Fruit fly (Drosophila melanogaster) whole organism, embryonic: ENCODE data around the gene CG43880.

Experiments
- Adf1 ChIP-seq: fragments of 200-800 bp; sonication (Bioruptor generic); IDR thresholded peaks from 2 replicates; pipeline ENCODE4 v1.3.6; 2022; ENCODE audit warnings: missing biosample characterization, missing genetic modification characterization
- BEAF-32 ChIP-seq: fragments of 200-800 bp; sonication (Bioruptor generic); optimal IDR thresholded peaks from 3 replicates; lab custom pipeline; 2017; ENCODE audit warnings: missing biosample characterization, missing genetic modification characterization, mild to moderate bottlenecking, moderate library complexity, missing genetic modification reagents
- Blimp-1 ChIP-seq: fragments of 200-800 bp; sonication (Bioruptor generic); optimal IDR thresholded peaks from 3 replicates; lab custom pipeline; 2018; ENCODE audit warnings: missing biosample characterization, missing genetic modification characterization, mild to moderate bottlenecking, moderate library complexity, missing genetic modification reagents
- CG11456 ChIP-seq: fragments of 200-800 bp; sonication (Bioruptor generic); IDR thresholded peaks from 3 replicates; pipeline ENCODE4 v1.3.6; 2022; ENCODE audit warnings: missing biosample characterization, missing genetic modification characterization
- CG11696 ChIP-seq: fragments of 200-800 bp; sonication (Bioruptor generic); IDR thresholded peaks from 2 replicates; pipeline ENCODE4 v1.3.6; 2022; ENCODE audit warnings: missing biosample characterization, missing genetic modification characterization
- CG12744 ChIP-seq: fragments of 200-800 bp; sonication (Bioruptor generic); optimal IDR thresholded peaks from 2 replicates; lab custom pipeline; 2016; ENCODE audit warnings: missing biosample characterization, missing genetic modification characterization
- CG14441 ChIP-seq: fragments of 200-800 bp; sonication (Bioruptor generic); IDR thresholded peaks from 2 replicates; pipeline ENCODE4 v1.3.6; 2022; ENCODE audit warnings: missing biosample characterization, missing genetic modification characterization
- CG15696 ChIP-seq: fragments of 200-800 bp; sonication (Bioruptor generic); optimal IDR thresholded peaks from 2 replicates; lab custom pipeline; 2019; ENCODE audit warnings: missing biosample characterization, mild to moderate bottlenecking, missing genetic modification characterization, moderate library complexity
- CG1603 ChIP-seq: fragments of 200-800 bp; sonication (Bioruptor generic); optimal IDR thresholded peaks from 2 replicates; lab custom pipeline; 2019; ENCODE audit warnings: missing biosample characterization, mild to moderate bottlenecking, missing genetic modification characterization, moderate library complexity
- CG17186 ChIP-seq: fragments of 200-800 bp; sonication (Bioruptor generic); optimal IDR thresholded peaks from 3 replicates; lab custom pipeline; 2017; ENCODE audit warnings: missing biosample characterization, missing genetic modification reagents, missing genetic modification characterization
- CG17328 ChIP-seq: fragments of 200-800 bp; sonication (Bioruptor generic); IDR thresholded peaks from 2 replicates; pipeline ENCODE4 v1.3.6; 2022; ENCODE audit warnings: missing biosample characterization, missing genetic modification characterization
- CG17385 ChIP-seq: fragments of 200-800 bp; sonication (Bioruptor generic); optimal IDR thresholded peaks from 3 replicates; lab custom pipeline; 2018; ENCODE audit warnings: missing biosample characterization, mild to moderate bottlenecking, missing genetic modification characterization
- CG2199 ChIP-seq: fragments of 200-800 bp; sonication (Bioruptor generic); IDR thresholded peaks from 3 replicates; pipeline ENCODE4 v1.3.6; 2022; ENCODE audit warnings: missing biosample characterization, missing genetic modification characterization
- CG2712 ChIP-seq: fragments of 200-800 bp; optimal IDR thresholded peaks from 3 replicates; lab custom pipeline; 2019; ENCODE audit warnings: missing biosample characterization, mild to moderate bottlenecking, missing genetic modification characterization, moderate library complexity
- CG30020 ChIP-seq: fragments of 200-800 bp; optimal IDR thresholded peaks from 2 replicates; lab custom pipeline; 2019; ENCODE audit warnings: missing biosample characterization, mild to moderate bottlenecking, missing genetic modification characterization, moderate library complexity
- CG31441 ChIP-seq: fragments of 200-800 bp; sonication (Bioruptor generic); IDR thresholded peaks from 2 replicates; pipeline ENCODE4 v1.3.6; 2022; ENCODE audit warnings: missing biosample characterization, missing genetic modification characterization
- CG32772 ChIP-seq: fragments of 200-800 bp; sonication (Bioruptor generic); IDR thresholded peaks from 2 replicates; pipeline ENCODE4 v1.3.6; 2022; ENCODE audit warnings: missing biosample characterization, missing genetic modification characterization
- CG4404 ChIP-seq: fragments of 200-800 bp; sonication (Bioruptor generic); IDR thresholded peaks from 2 replicates; pipeline ENCODE4 v1.3.6; 2022; ENCODE audit warnings: missing biosample characterization, missing genetic modification characterization
- CG5953 ChIP-seq: fragments of 200-800 bp; sonication (Bioruptor generic); IDR thresholded peaks from 2 replicates; pipeline ENCODE4 v1.3.6; 2022; ENCODE audit warnings: missing biosample characterization, missing genetic modification characterization
- CG7928 ChIP-seq: fragments of 200-800 bp; sonication (Bioruptor generic); optimal IDR thresholded peaks from 2 replicates; lab custom pipeline; 2017; ENCODE audit warnings: missing biosample characterization, mild to moderate bottlenecking, missing genetic modification characterization
- Chrac-16 ChIP-seq: fragments of 200-800 bp; sonication (Bioruptor generic); optimal IDR thresholded peaks from 3 replicates; lab custom pipeline; 2016; ENCODE audit warnings: missing biosample characterization, missing genetic modification characterization
- CrebB ChIP-seq: fragments of 200-800 bp; sonication (Bioruptor generic); optimal IDR thresholded peaks from 3 replicates; lab custom pipeline; 2018; ENCODE audit warnings: missing biosample characterization, mild to moderate bottlenecking, missing genetic modification characterization
- D ChIP-seq, 2 experiments: fragments of 200-800 bp in 1 of 2; fragments of >200 bp in 1 of 2; sonication (Bioruptor generic) in 1 of 2; optimal IDR thresholded peaks; 2 replicates in 1 of 2; 3 replicates in 1 of 2; lab custom pipeline; 2017; ENCODE audit warnings: mild to moderate bottlenecking in 1 of 2, missing biosample characterization in 1 of 2, missing genetic modification characterization in 1 of 2, missing genetic modification reagents in 1 of 2
- Dfd ChIP-seq, 2 experiments: fragments of >200 bp; optimal IDR thresholded peaks; 2 replicates each; lab custom pipeline; 2017; ENCODE audit warnings: missing biosample characterization in 2 of 2, missing genetic modification characterization in 2 of 2
- Dp ChIP-seq: fragments of 200-800 bp; sonication (Bioruptor generic); optimal IDR thresholded peaks from 2 replicates; lab custom pipeline; 2018; ENCODE audit warnings: missing biosample characterization, mild to moderate bottlenecking, missing genetic modification characterization, moderate library complexity
- Ets97D ChIP-seq: fragments of 200-800 bp; sonication (Bioruptor generic); optimal IDR thresholded peaks from 3 replicates; lab custom pipeline; 2016; ENCODE audit warnings: missing biosample characterization, missing genetic modification characterization
- H2.0 ChIP-seq: fragments of 200-800 bp; sonication (Bioruptor generic); IDR thresholded peaks from 2 replicates; pipeline ENCODE4 v1.3.6; 2022; ENCODE audit warnings: missing biosample characterization, missing genetic modification characterization
- Hr51 ChIP-seq, 2 experiments: fragments of 200-800 bp; sonication (Bioruptor generic); optimal IDR thresholded peaks; 2 replicates in 1 of 2; 3 replicates in 1 of 2; lab custom pipeline; 2016 to 2018; ENCODE audit warnings: missing biosample characterization in 2 of 2, missing genetic modification characterization in 2 of 2, mild to moderate bottlenecking in 1 of 2, moderate library complexity in 1 of 2
- Med ChIP-seq: fragments of 200-800 bp; sonication (Bioruptor generic); peaks from one replicate; lab custom pipeline; 2016; ENCODE audit warnings: missing biosample characterization, missing genetic modification characterization, mild to moderate bottlenecking, inconsistent platforms, moderate library complexity
- NFAT ChIP-seq: fragments of 200-800 bp; sonication (Bioruptor generic); IDR thresholded peaks from 2 replicates; pipeline ENCODE4 v1.3.6; 2022; ENCODE audit warnings: missing biosample characterization, missing genetic modification characterization
- Nf-YB ChIP-seq: fragments of 200-800 bp; sonication (Bioruptor generic); optimal IDR thresholded peaks from 3 replicates; lab custom pipeline; 2019; ENCODE audit warnings: missing biosample characterization, mild to moderate bottlenecking, missing genetic modification characterization, moderate library complexity
- Opbp ChIP-seq: fragments of 200-800 bp; sonication (Bioruptor generic); IDR thresholded peaks from 3 replicates; pipeline ENCODE4 v1.3.6; 2022; ENCODE audit warnings: missing biosample characterization, missing genetic modification characterization; ENCODE audit not compliant: partially characterized antibody
- Ptx1 ChIP-seq: fragments of 200-800 bp; sonication (Bioruptor generic); IDR thresholded peaks from 2 replicates; pipeline ENCODE4 v1.3.6; 2022; ENCODE audit warnings: missing biosample characterization, missing genetic modification characterization
- Sin3A ChIP-seq: fragments of >200 bp; optimal IDR thresholded peaks from 2 replicates; lab custom pipeline; 2018
- Sry-δ ChIP-seq: fragments of 200-800 bp; sonication (Bioruptor generic); optimal IDR thresholded peaks from 2 replicates; lab custom pipeline; 2016; ENCODE audit warnings: missing biosample characterization, missing genetic modification characterization
- YL-1 ChIP-seq: fragments of 200-800 bp; sonication (Bioruptor generic); optimal IDR thresholded peaks from 3 replicates; lab custom pipeline; 2017; ENCODE audit warnings: missing biosample characterization, mild to moderate bottlenecking, missing genetic modification characterization
- cato ChIP-seq: fragments of 200-800 bp; sonication (Bioruptor generic); optimal IDR thresholded peaks from 2 replicates; lab custom pipeline; 2016; ENCODE audit warnings: missing biosample characterization, missing genetic modification characterization, borderline replicate concordance
- crol ChIP-seq: fragments of 200-800 bp; sonication (Bioruptor generic); IDR thresholded peaks from 2 replicates; pipeline ENCODE4 v1.3.6; 2022; ENCODE audit warnings: missing biosample characterization, missing genetic modification characterization
- dan ChIP-seq: fragments of 200-800 bp; sonication (Bioruptor generic); IDR thresholded peaks from 2 replicates; pipeline ENCODE4 v1.3.6; 2022; ENCODE audit warnings: missing biosample characterization, missing genetic modification characterization
- dati ChIP-seq: fragments of 200-800 bp; sonication (Bioruptor generic); IDR thresholded peaks from 2 replicates; pipeline ENCODE4 v1.3.6; 2022; ENCODE audit warnings: missing biosample characterization, missing genetic modification characterization
- dmrt11E ChIP-seq: fragments of 200-800 bp; sonication (Bioruptor generic); optimal IDR thresholded peaks from 3 replicates; lab custom pipeline; 2018; ENCODE audit warnings: missing biosample characterization, mild to moderate bottlenecking, missing genetic modification characterization, moderate library complexity
- fru ChIP-seq: fragments of >200 bp; optimal IDR thresholded peaks from 2 replicates; lab custom pipeline; 2017
- hbn ChIP-seq: fragments of 200-800 bp; sonication (Bioruptor generic); IDR thresholded peaks from 2 replicates; pipeline ENCODE4 v1.3.6; 2022; ENCODE audit warnings: missing biosample characterization, missing genetic modification characterization; ENCODE audit not compliant: partially characterized antibody
- pb ChIP-seq: fragments of 200-800 bp; sonication (Bioruptor generic); optimal IDR thresholded peaks from 3 replicates; lab custom pipeline; 2016; ENCODE audit warnings: missing biosample characterization, missing genetic modification characterization
- pzg ChIP-seq: fragments of 200-800 bp; sonication (Bioruptor generic); optimal IDR thresholded peaks from 3 replicates; lab custom pipeline; 2018; ENCODE audit warnings: missing biosample characterization, mild to moderate bottlenecking, missing genetic modification characterization, moderate library complexity
- row ChIP-seq: fragments of 200-800 bp; sonication (Bioruptor generic); IDR thresholded peaks from 3 replicates; pipeline ENCODE4 v1.3.6; 2022; ENCODE audit warnings: missing biosample characterization, missing genetic modification characterization
- salm ChIP-seq: fragments of 200-800 bp; sonication (Bioruptor generic); optimal IDR thresholded peaks from 2 replicates; lab custom pipeline; 2018; ENCODE audit warnings: missing biosample characterization, mild to moderate bottlenecking, missing genetic modification characterization
- sens-2 ChIP-seq: fragments of 200-800 bp; sonication (Bioruptor generic); IDR thresholded peaks from 2 replicates; pipeline ENCODE4 v1.3.6; 2022; ENCODE audit warnings: missing biosample characterization, missing genetic modification characterization
- twi ChIP-seq: fragments of 200-800 bp; optimal IDR thresholded peaks from 2 replicates; lab custom pipeline; 2019; ENCODE audit warnings: missing biosample characterization, mild to moderate bottlenecking, missing genetic modification characterization, moderate library complexity
- usp ChIP-seq: fragments of >200 bp; optimal IDR thresholded peaks from 2 replicates; lab custom pipeline; 2017; ENCODE audit warnings: missing biosample characterization, missing genetic modification characterization
- vnd ChIP-seq: fragments of 200-800 bp; sonication (Bioruptor generic); IDR thresholded peaks from 3 replicates; pipeline ENCODE4 v1.3.6; 2022; ENCODE audit warnings: missing biosample characterization, missing genetic modification characterization; ENCODE audit not compliant: partially characterized antibody
- zf30C ChIP-seq: fragments of 200-800 bp; sonication (Bioruptor generic); optimal IDR thresholded peaks from 3 replicates; lab custom pipeline; 2018; ENCODE audit warnings: missing biosample characterization, mild to moderate bottlenecking, missing genetic modification characterization

Gene CG43880

DNA sequence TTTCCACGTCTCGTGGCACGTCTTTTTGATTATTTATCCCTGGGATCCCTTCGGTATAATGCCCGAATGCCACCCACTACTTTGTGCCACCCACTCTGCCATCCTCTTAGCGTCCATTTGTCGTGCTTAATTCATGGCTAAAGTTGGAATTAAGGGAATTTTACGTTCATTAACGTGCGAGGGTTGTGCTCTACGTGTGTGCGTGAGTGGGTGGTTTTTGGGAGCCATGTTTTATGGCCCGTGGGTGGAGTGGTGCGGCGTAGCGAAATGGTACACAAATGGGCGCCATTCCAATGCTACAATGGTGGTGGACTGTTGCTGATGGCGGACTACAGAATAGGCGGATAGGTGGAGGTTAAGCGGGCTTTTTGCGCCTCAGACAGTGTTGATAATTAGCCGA, 21.1 kb upstream of the CG43880 start (continued):
- no peak for TF ChIP-seq CG2199
- no peak for TF ChIP-seq CG11696 (GFP tag; lab: Robert Waterston, UW)
- no peak for TF ChIP-seq BEAF-32 (GFP tag; lab: Kevin White, UChicago)
- TF ChIP-seq D (optimal IDR thresholded peaks at IDR 0.05; lab: Kevin White, UChicago): no peak
- no peak for TF ChIP-seq D (GFP tag; optimal IDR thresholded peaks at IDR 0.05; lab: Kevin White, UChicago)
- no peak for TF ChIP-seq Hr51 (GFP tag; optimal IDR thresholded peaks at IDR 0.05; lab: Kevin White, UChicago)
- TF ChIP-seq CG11456 (GFP tag; lab: Robert Waterston, UW): no peak
- TF ChIP-seq Nf-YB: peak; percentile 72
- TF ChIP-seq vnd (GFP tag; lab: Robert Waterston, UW): no peak
- no peak for TF ChIP-seq Dfd (GFP tag; optimal IDR thresholded peaks at IDR 0.05; lab: Kevin White, UChicago)
- TF ChIP-seq Med (GFP tag; lab: Kevin White, UChicago): no peak
- TF ChIP-seq Chrac-16: no peak
- no peak for TF ChIP-seq pb (GFP tag; lab: Kevin White, UChicago)
- TF ChIP-seq hbn (GFP tag; lab: Robert Waterston, UW): no peak
- no peak for TF ChIP-seq Opbp
- no peak for TF ChIP-seq CG7928 (GFP tag; lab: Kevin White, UChicago)
- TF ChIP-seq crol (GFP tag; lab: Robert Waterston, UW): peak; percentile 12; the same call in 1 of the 2 replicates
- no peak for TF ChIP-seq CG5953 (GFP tag; lab: Robert Waterston, UW)
- TF ChIP-seq H2.0 (GFP tag; lab: Robert Waterston, UW): no peak
- no peak for TF ChIP-seq usp
- no peak for TF ChIP-seq CG17186 (GFP tag; lab: Kevin White, UChicago)
- no peak for TF ChIP-seq CG31441 (GFP tag; lab: Robert Waterston, UW)
- no peak for TF ChIP-seq CG17385 (GFP tag; lab: Kevin White, UChicago)
- no peak for TF ChIP-seq twi
- no peak for TF ChIP-seq zf30C
- no peak for TF ChIP-seq dati
- no peak for TF ChIP-seq dan
- no peak for TF ChIP-seq CG12744 (GFP tag; lab: Kevin White, UChicago)

DNA sequence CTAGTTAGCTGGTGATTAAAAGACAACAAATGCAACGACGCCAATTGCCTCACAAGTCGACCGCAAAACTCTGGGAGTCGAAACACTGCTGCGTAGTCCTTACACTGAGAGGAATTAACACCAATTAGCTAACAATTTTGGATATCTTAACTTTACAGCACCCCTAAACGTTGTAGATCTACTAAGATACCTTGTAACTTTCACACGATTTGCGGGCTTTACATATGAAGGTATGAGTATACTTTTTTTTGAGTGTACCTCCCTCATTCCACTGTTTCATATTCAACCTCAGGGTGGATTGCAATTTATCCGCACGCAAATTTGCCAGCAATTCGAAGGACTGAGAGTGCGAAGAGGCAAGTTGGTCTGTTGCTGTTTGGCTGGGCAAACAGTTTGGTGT, 17.4 kb upstream of the CG43880 start:
- no peak for TF ChIP-seq Sin3A (lab: Kevin White, UChicago)
- TF ChIP-seq CG15696 (tag; lab: Kevin White, UChicago): peak; percentile 29
- TF ChIP-seq row (GFP tag; lab: Robert Waterston, UW): peak; percentile 32; the same call in 1 of the 3 replicates
- TF ChIP-seq CrebB (tag; lab: Kevin White, UChicago): no peak
- no peak for TF ChIP-seq vnd (GFP tag; lab: Robert Waterston, UW)
- TF ChIP-seq YL-1 (GFP tag; lab: Kevin White, UChicago): no peak
- TF ChIP-seq CG30020 (tag; lab: Kevin White, UChicago): no peak
- 0 out of 2 replicates have a peak, but pooled peaks have one; percentile 6 for TF ChIP-seq sens-2 (GFP tag; lab: Robert Waterston, UW)
- TF ChIP-seq CG17328 (GFP tag; lab: Robert Waterston, UW): 0 out of 2 replicates have a peak, but pooled peaks have one; percentile 37
- TF ChIP-seq CG14441 (GFP tag; lab: Robert Waterston, UW): no peak
- TF ChIP-seq fru: no peak
- no peak for TF ChIP-seq Ets97D (GFP tag; lab: Kevin White, UChicago)
- TF ChIP-seq Sry-δ (GFP tag; lab: Kevin White, UChicago): no peak
- no peak for TF ChIP-seq Blimp-1
- TF ChIP-seq zf30C: no peak
- TF ChIP-seq Adf1 (GFP tag; lab: Robert Waterston, UW): no peak
- peak; percentile 48 for TF ChIP-seq CG1603 (tag; lab: Kevin White, UChicago)
- TF ChIP-seq CG4404: 0 out of 2 replicates have a peak, but pooled peaks have one; percentile 43
- TF ChIP-seq Dp: no peak
- TF ChIP-seq CG32772 (GFP tag; lab: Robert Waterston, UW): no peak
- TF ChIP-seq CG2712 (tag; lab: Kevin White, UChicago): peak; percentile 9
- TF ChIP-seq pzg (GFP tag; lab: Kevin White, UChicago): no peak
- TF ChIP-seq NFAT (GFP tag; lab: Robert Waterston, UW): no peak
- peak; percentile 36 for TF ChIP-seq dmrt11E (tag; lab: Kevin White, UChicago)
- no peak for TF ChIP-seq salm (tag; lab: Kevin White, UChicago)
- peak; percentile 26 for TF ChIP-seq Chrac-16
- TF ChIP-seq Ptx1 (GFP tag; lab: Robert Waterston, UW): no peak
- no peak for TF ChIP-seq cato (GFP tag; lab: Kevin White, UChicago)
